Fruit fly (Drosophila melanogaster) whole organism, embryonic: Measurements from ENCODE around the gene CG43897.

Source experiments
- CG11560 ChIP-seq: fragments of 200-800 bp; sonication (Bioruptor generic); IDR thresholded peaks from 3 replicates; pipeline ENCODE4 v1.3.6; 2022; ENCODE audit warnings: missing biosample characterization, missing genetic modification characterization
- CG13894 ChIP-seq: fragments of 200-800 bp; sonication (Bioruptor generic); optimal IDR thresholded peaks from 3 replicates; lab custom pipeline; 2018; ENCODE audit warnings: missing biosample characterization, mild to moderate bottlenecking, missing genetic modification characterization, moderate library complexity
- CG5180 ChIP-seq: fragments of 200-800 bp; sonication (Bioruptor generic); optimal IDR thresholded peaks from 3 replicates; lab custom pipeline; 2017; ENCODE audit warnings: missing biosample characterization, missing genetic modification characterization, mild to moderate bottlenecking, moderate library complexity, missing genetic modification reagents
- CG5953 ChIP-seq: fragments of 200-800 bp; sonication (Bioruptor generic); IDR thresholded peaks from 2 replicates; pipeline ENCODE4 v1.3.6; 2022; ENCODE audit warnings: missing biosample characterization, missing genetic modification characterization
- CG9932 ChIP-seq: fragments of 200-800 bp; sonication (Bioruptor generic); IDR thresholded peaks from 2 replicates; pipeline ENCODE4 v1.3.6; 2022; ENCODE audit warnings: missing biosample characterization, missing genetic modification characterization
- NC2α ChIP-seq: fragments of 200-800 bp; sonication (Bioruptor generic); optimal IDR thresholded peaks from 2 replicates; lab custom pipeline; 2016; ENCODE audit warnings: missing biosample characterization, missing genetic modification characterization
- NC2β ChIP-seq: fragments of 200-800 bp; sonication (Bioruptor generic); optimal IDR thresholded peaks from 2 replicates; lab custom pipeline; 2016; ENCODE audit warnings: missing biosample characterization, missing genetic modification characterization
- NfI ChIP-seq: fragments of 200-800 bp; sonication (Bioruptor generic); optimal IDR thresholded peaks from 3 replicates; lab custom pipeline; 2018; ENCODE audit warnings: missing biosample characterization, mild to moderate bottlenecking, missing genetic modification characterization, moderate library complexity
- Poxn ChIP-seq: fragments of 200-800 bp; sonication (Bioruptor generic); IDR thresholded peaks from 2 replicates; pipeline ENCODE4 v1.3.6; 2022; ENCODE audit warnings: missing biosample characterization, missing genetic modification characterization
- Ravus ChIP-seq: fragments of 200-800 bp; sonication (Bioruptor generic); IDR thresholded peaks from 2 replicates; pipeline ENCODE4 v1.3.6; 2022; ENCODE audit warnings: missing biosample characterization, missing genetic modification characterization
- Sin3A ChIP-seq: fragments of >200 bp; optimal IDR thresholded peaks from 2 replicates; lab custom pipeline; 2018
- cg ChIP-seq: fragments of 200-800 bp; sonication (Bioruptor generic); optimal IDR thresholded peaks from 3 replicates; lab custom pipeline; 2019; ENCODE audit warnings: missing biosample characterization, mild to moderate bottlenecking, missing genetic modification characterization, moderate library complexity
- ranshi ChIP-seq: fragments of 200-800 bp; sonication (Bioruptor generic); IDR thresholded peaks from 2 replicates; pipeline ENCODE4 v1.3.6; 2022; ENCODE audit warnings: missing biosample characterization, missing genetic modification characterization
- slp2 ChIP-seq: fragments of 200-800 bp; sonication (Bioruptor generic); optimal IDR thresholded peaks from 2 replicates; lab custom pipeline; 2016; ENCODE audit warnings: missing biosample characterization, missing genetic modification characterization

DNA sequence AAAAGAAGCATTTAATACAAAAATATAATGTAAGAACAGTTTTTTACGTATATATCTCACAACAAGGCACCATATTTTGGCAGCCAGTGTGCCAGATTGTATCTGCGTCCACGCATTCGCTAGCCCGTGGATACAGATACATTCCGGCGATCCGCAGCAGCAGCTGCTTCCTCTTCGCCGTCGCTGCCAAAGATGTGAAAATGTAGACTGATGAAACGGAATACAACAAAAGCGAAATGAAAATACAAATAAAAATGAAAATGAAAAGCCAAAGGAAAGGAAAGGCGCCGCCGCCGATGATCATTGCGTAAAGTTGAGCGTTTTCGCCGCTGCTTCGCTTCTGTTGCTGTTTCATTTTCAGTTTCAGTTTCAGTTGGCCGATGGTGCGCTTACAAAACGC is 2.1 kb downstream of the CG43897 start:
- TF ChIP-seq CG5953 (GFP tag; lab: Robert Waterston, UW) (no peak), NC2β (GFP tag; lab: Kevin White, UChicago) (no peak), NfI (GFP tag; lab: Kevin White, UChicago) (no peak), CG13894 (tag; lab: Kevin White, UChicago) (no peak), cg (GFP tag; lab: Kevin White, UChicago) (no peak), slp2 (GFP tag; lab: Kevin White, UChicago) (no peak), Poxn (GFP tag; lab: Robert Waterston, UW) (no peak), CG9932 (GFP tag; lab: Robert Waterston, UW) (no peak), Ravus (GFP tag; lab: Robert Waterston, UW) (no peak), CG11560 (tag; lab: Robert Waterston, UW) (no peak), ranshi (GFP tag; lab: Robert Waterston, UW) (no peak), CG5180 (no peak), Sin3A (no peak), NC2α (GFP tag; lab: Kevin White, UChicago) (no peak)
